Worm (Caenorhabditis elegans): Measurements from ENCODE around the gene T26H5.4.

DNA sequence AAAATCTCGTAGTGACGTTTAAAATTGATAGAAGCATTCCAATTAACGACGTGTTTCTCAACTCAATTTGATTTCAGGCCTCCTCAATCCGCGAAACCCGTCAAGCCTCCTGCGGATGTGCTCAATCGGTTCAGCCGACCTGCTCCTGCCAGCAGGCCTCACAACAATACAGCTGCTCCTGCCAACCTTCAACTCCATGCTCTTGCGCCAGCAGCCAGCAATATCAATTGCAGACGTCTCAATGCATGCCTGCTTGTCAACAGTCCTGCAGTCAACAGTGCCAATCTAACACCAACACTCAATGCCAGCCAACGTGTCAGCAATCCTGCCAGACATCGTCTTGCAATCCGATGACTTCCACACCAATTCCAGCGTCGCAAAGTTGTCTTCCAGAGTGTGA, 17.5 kb upstream of the T26H5.4 start:
- TF ChIP-seq lim-6 (tag; optimal IDR thresholded peaks at IDR 0.05) (no peak), ama-1 (optimal IDR thresholded peaks at IDR 0.05) (no peak), ttx-3 (tag; optimal IDR thresholded peaks at IDR 0.05) (no peak), ets-4 (tag; optimal IDR thresholded peaks at IDR 0.05) (no peak), dmd-4 (tag; optimal IDR thresholded peaks at IDR 0.05; ENCODE audit: borderline replicate concordance) (no peak)

Measured in whole organism, late embryonic.